Fruit fly (Drosophila melanogaster) whole organism: ENCODE results near the gene MsrA.

Experiments used
- Dll ChIP-seq: fragments of >200 bp; optimal IDR thresholded peaks from 2 replicates; lab custom pipeline; 2017
- pan ChIP-seq: fragments of >200 bp; optimal IDR thresholded peaks from 2 replicates; lab custom pipeline; 2017

- no peak for TF ChIP-seq pan (lab: Kevin White, UChicago)
- no peak for TF ChIP-seq Dll (lab: Kevin White, UChicago)
Observed at dm6 chr3L:15504687-15505086, 6.2 kb upstream of the MsrA start, which contains the start of gene CG7857.
